Worm (Caenorhabditis elegans): ENCODE measurements around the gene K08D9.6.
A peak's percentile ranks its signal among the peaks of the same experiment; 100 is the strongest.

Gene K08D9.6

ce11 chrV:3230150-3230549 is 4.6 kb downstream of the K08D9.6 start:
- TF ChIP-seq nhr-25 (tag; optimal IDR thresholded peaks at IDR 0.05; ENCODE audit: borderline replicate concordance, insufficient read depth) (no peak), ztf-11 (tag; optimal IDR thresholded peaks at IDR 0.05) (no peak), nhr-111 (GFP tag; optimal IDR thresholded peaks at IDR 0.05) (no peak), mep-1 (tag; optimal IDR thresholded peaks at IDR 0.05) (no peak), aha-1 (tag) (no peak), F44E2.7 (GFP tag; IDR thresholded peaks at IDR 0.05) (no peak), nhr-28 (tag; optimal IDR thresholded peaks at IDR 0.05) (no peak), F26F4.8 (GFP tag; conservative IDR thresholded peaks at IDR 0.05) (no peak), pha-4 (GFP tag; IDR thresholded peaks at IDR 0.05) (no peak), pha-4 (tag; optimal IDR thresholded peaks at IDR 0.05) (no peak), nhr-48 (tag; optimal IDR thresholded peaks at IDR 0.05) (no peak), nhr-42 (GFP tag; IDR thresholded peaks at IDR 0.05) (no peak), lin-13 (GFP tag; optimal IDR thresholded peaks at IDR 0.05) (no peak), ceh-28 (tag; optimal IDR thresholded peaks at IDR 0.05) (no peak), zip-11 (GFP tag; IDR thresholded peaks at IDR 0.05) (no peak), nhr-237 (tag; optimal IDR thresholded peaks at IDR 0.05) (no peak), mxl-3 (GFP tag; optimal IDR thresholded peaks at IDR 0.05) (no peak), unc-130 (GFP tag; optimal IDR thresholded peaks at IDR 0.05) (no peak)

- TF ChIP-seq D1046.2 (GFP tag; IDR thresholded peaks at IDR 0.05) (no peak), nhr-28 (tag; optimal IDR thresholded peaks at IDR 0.05) (no peak), lin-15B (tag; optimal IDR thresholded peaks at IDR 0.05) (no peak), dpl-1 (GFP tag; optimal IDR thresholded peaks at IDR 0.05) (no peak), php-3 (GFP tag; IDR thresholded peaks at IDR 0.05) (no peak)
Measured at ce11 chrV:3227373-3227772, 7.4 kb downstream of the K08D9.6 start, which contains the start of gene K08D9.2. TSS of gene K08D9.2 (plus strand) at chrV:3227673.

ce11 chrV:3218604-3219003 is 16.2 kb downstream of the K08D9.6 start:
- no peak for TF ChIP-seq unc-130 (GFP tag; optimal IDR thresholded peaks at IDR 0.05)
- TF ChIP-seq unc-62 (GFP tag; optimal IDR thresholded peaks at IDR 0.05 in 1 of 2) = peak in 1 of 2 experiments; percentile 31
- TF ChIP-seq unc-62 (tag; optimal IDR thresholded peaks at IDR 0.05) = no peak

- TF ChIP-seq T26A8.4 (GFP tag; IDR thresholded peaks at IDR 0.05) (no peak), set-16 (GFP tag; IDR thresholded peaks at IDR 0.05) (peak; percentile 78), hlh-30 (tag; optimal IDR thresholded peaks at IDR 0.05; ENCODE audit: insufficient read depth) (no peak), aha-1 (tag) (peak; percentile 9), daf-19 (GFP tag; conservative IDR thresholded peaks at IDR 0.05) (no peak), nhr-42 (GFP tag; IDR thresholded peaks at IDR 0.05) (no peak), ZK546.5 (tag; optimal IDR thresholded peaks at IDR 0.05) (no peak), mep-1 (tag; optimal IDR thresholded peaks at IDR 0.05) (no peak), unc-62 (GFP tag; optimal IDR thresholded peaks at IDR 0.05 in 1 of 2) (no peak), unc-62 (tag; optimal IDR thresholded peaks at IDR 0.05) (no peak), gei-8 (GFP tag; optimal IDR thresholded peaks at IDR 0.05) (no peak), ceh-44 (GFP tag; IDR thresholded peaks at IDR 0.05) (no peak), mdl-1 (tag; optimal IDR thresholded peaks at IDR 0.05) (no peak)
Measured at ce11 chrV:3210147-3210546, 24.6 kb downstream of the K08D9.6 start, which contains the start of gene apx-1. TSS of gene apx-1 (plus strand) at chrV:3210196.

- TF ChIP-seq unc-62 (GFP tag; optimal IDR thresholded peaks at IDR 0.05 in 1 of 2) (peak in 1 of 2 experiments; percentile 82), unc-62 (tag; optimal IDR thresholded peaks at IDR 0.05) (no peak), daf-16 (GFP tag; optimal IDR thresholded peaks at IDR 0.05) (no peak), daf-16 (tag; optimal IDR thresholded peaks at IDR 0.05) (no peak)
Measured at ce11 chrV:3208940-3209339, 25.8 kb downstream of the K08D9.6 start.
